Worm (Caenorhabditis elegans) whole organism, L3 larva: ENCODE results near the gene C13A2.7.

ENCODE experiments used
- aly-2 ChIP-seq: fragments of 150-350 bp; optimal IDR thresholded peaks from 2 replicates; lab custom pipeline; 2014; ENCODE audit warnings: missing biosample characterization, missing genetic modification characterization
- ama-1 ChIP-seq: fragments of 150-350 bp; optimal IDR thresholded peaks from 2 replicates; lab custom pipeline; 2018
- ceh-9 ChIP-seq: sonication (generic microtip); optimal IDR thresholded peaks from 2 replicates; lab custom pipeline; 2018; ENCODE audit warnings: missing biosample characterization, missing genetic modification characterization
- elt-1 ChIP-seq: fragments of 150-350 bp; optimal IDR thresholded peaks from 2 replicates; lab custom pipeline; 2014; ENCODE audit warnings: missing biosample characterization, missing genetic modification characterization
- nhr-77 ChIP-seq: fragments of 150-350 bp; optimal IDR thresholded peaks from 2 replicates; lab custom pipeline; 2014; ENCODE audit warnings: missing biosample characterization, missing genetic modification characterization
- unc-62 ChIP-seq: fragments of 150-350 bp; sonication (generic microtip); optimal IDR thresholded peaks from 4 replicates; lab custom pipeline; 2014; ENCODE audit warnings: missing biosample characterization, missing genetic modification reagents, missing genetic modification characterization
- ztf-4 ChIP-seq: fragments of 150-350 bp; optimal IDR thresholded peaks from 2 replicates; lab custom pipeline; 2014; ENCODE audit warnings: missing biosample characterization, missing genetic modification characterization

DNA sequence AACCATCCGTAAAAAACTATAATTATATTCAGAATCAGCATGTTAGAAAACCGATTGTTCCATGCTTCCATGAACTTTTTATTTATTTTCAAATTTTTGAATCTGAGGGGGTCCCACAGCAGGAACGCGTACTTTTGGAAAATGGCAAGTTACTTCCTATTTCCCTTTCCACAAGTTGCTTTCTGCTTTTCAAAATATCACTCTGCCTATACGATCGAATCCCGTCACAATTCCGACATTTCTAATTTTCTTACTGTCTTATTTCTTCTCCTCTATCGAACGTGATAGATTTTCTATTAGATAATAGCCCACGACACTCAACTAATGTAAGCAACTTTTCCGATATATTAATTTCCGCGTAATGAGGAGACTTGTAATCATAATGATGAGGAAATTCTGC is 9.4 kb downstream of the C13A2.7 start, which contains the start of gene C13A2.5:
- TF ChIP-seq elt-1 (tag; lab: Kevin White, UChicago) (no peak), nhr-77 (tag; lab: Kevin White, UChicago) (no peak), aly-2 (tag; lab: Kevin White, UChicago) (no peak), ama-1 (lab: Kevin White, UChicago) (no peak), unc-62 (no peak), ceh-9 (tag; lab: Kevin White, UChicago) (no peak), ztf-4 (tag; lab: Kevin White, UChicago) (no peak)
